Fruit fly (Drosophila melanogaster): ENCODE measurements around the gene colt.

dm6 chr2L:2765659-2766373, 4.1 kb downstream of the colt start, which contains the start of the genes Snx21 and aph-1:
- no peak for TF ChIP-seq CG8478 (optimal IDR thresholded peaks at IDR 0.05)
- no peak for TF ChIP-seq CTCF (optimal IDR thresholded peaks at IDR 0.05)

Data from S2 (cell line).